Worm (Caenorhabditis elegans): ENCODE data around the gene cfim-2.

ce11 chrIV:8879810-8880209 is 46.3 kb upstream of the cfim-2 start, which contains the start of gene npax-4:
- TF ChIP-seq pes-1 (GFP tag; IDR thresholded peaks at IDR 0.05) (no peak), ama-1 (optimal IDR thresholded peaks at IDR 0.05) (no peak), scrt-1 (GFP tag; IDR thresholded peaks at IDR 0.05) (no peak), ets-7 (tag; optimal IDR thresholded peaks at IDR 0.05) (no peak), ceh-13 (GFP tag; optimal IDR thresholded peaks at IDR 0.05) (no peak), tbx-37 (GFP tag; conservative IDR thresholded peaks at IDR 0.05) (no peak), tbx-11 (GFP tag; IDR thresholded peaks at IDR 0.05) (no peak), sea-1 (GFP tag; conservative IDR thresholded peaks at IDR 0.05) (no peak), hmbx-1 (tag; optimal IDR thresholded peaks at IDR 0.05) (no peak), B0310.2 (tag; optimal IDR thresholded peaks at IDR 0.05) (no peak), F13C5.2 (tag; optimal IDR thresholded peaks at IDR 0.05) (no peak), flt-1 (GFP tag; IDR thresholded peaks at IDR 0.05) (no peak)
